Worm (Caenorhabditis elegans) whole organism, dauer: ENCODE data around the gene twk-34.

ENCODE experiments used
- unc-62 ChIP-seq: sonication (generic microtip); optimal IDR thresholded peaks from 2 replicates; lab custom pipeline; 2017; ENCODE audit warnings: missing biosample characterization, missing genetic modification reagents, missing genetic modification characterization

The twk-34 gene

ce11 chrV:15699799-15700198, 5.0 kb upstream of the twk-34 start, which contains the start of gene nhr-199:
TSS of gene nhr-199 (minus strand) at chrV:15699899.
- TF ChIP-seq unc-62 (GFP tag; lab: Kevin White, UChicago) = no peak

- TF ChIP-seq unc-62 (GFP tag; lab: Kevin White, UChicago) = no peak
These were observed 2.5 kb upstream of the twk-34 start, which contains the start of gene nhr-53 for ce11 chrV:15702263-15702662. TSS of gene nhr-53 (minus strand) at chrV:15702363.

ce11 chrV:15707982-15708381, 3.2 kb downstream of the twk-34 start:
- TF ChIP-seq unc-62 (GFP tag; lab: Kevin White, UChicago) = no peak

- TF ChIP-seq unc-62 (GFP tag; lab: Kevin White, UChicago) = no peak
These were observed 5.6 kb downstream of the twk-34 start, which contains the start of gene Y6E2A.1 for ce11 chrV:15710401-15710800. TSS of gene Y6E2A.1 (minus strand) at chrV:15710501.

ce11 chrV:15711898-15712297, 7.1 kb downstream of the twk-34 start, which contains the start of gene str-101:
TSS of gene str-101 (minus strand) at chrV:15711998.
- no peak for TF ChIP-seq unc-62 (GFP tag; lab: Kevin White, UChicago)

ce11 chrV:15712385-15712784, 7.6 kb downstream of the twk-34 start:
- no peak for TF ChIP-seq unc-62 (GFP tag; lab: Kevin White, UChicago)

ce11 chrV:15715636-15716035, 10.9 kb downstream of the twk-34 start:
- no peak for TF ChIP-seq unc-62 (GFP tag; lab: Kevin White, UChicago)

ce11 chrV:15716679-15717078, 11.9 kb downstream of the twk-34 start, which contains the start of gene Y6E2A.4:
TSS of gene Y6E2A.4 (minus strand) at chrV:15716779.
- no peak for TF ChIP-seq unc-62 (GFP tag; lab: Kevin White, UChicago)

ce11 chrV:15718562-15718961, 13.8 kb downstream of the twk-34 start, which contains the start of gene Y6E2A.5:
TSS of gene Y6E2A.5 (minus strand) at chrV:15718662.
- no peak for TF ChIP-seq unc-62 (GFP tag; lab: Kevin White, UChicago)

ce11 chrV:15719570-15719969, 14.8 kb downstream of the twk-34 start, which contains the start of gene Y6E2A.7:
TSS of gene Y6E2A.7 (plus strand) at chrV:15719870.
- TF ChIP-seq unc-62 (GFP tag; lab: Kevin White, UChicago) = no peak

ce11 chrV:15721431-15721830, 16.7 kb downstream of the twk-34 start:
- TF ChIP-seq unc-62 (GFP tag; lab: Kevin White, UChicago) = no peak

- TF ChIP-seq unc-62 (GFP tag; lab: Kevin White, UChicago) = no peak
These were observed 17.1 kb downstream of the twk-34 start, which contains the start of gene srh-140 for ce11 chrV:15721888-15722287. TSS of gene srh-140 (plus strand) at chrV:15722188.

- TF ChIP-seq unc-62 (GFP tag; lab: Kevin White, UChicago) = no peak
These were observed 21.9 kb downstream of the twk-34 start, which contains the start of the genes irld-57 and sfxn-1.3 for ce11 chrV:15726610-15727009. TSS of gene irld-57 (minus strand) at chrV:15726710. TSS of gene sfxn-1.3 (plus strand) at chrV:15726841.

ce11 chrV:15730459-15730858, 25.7 kb downstream of the twk-34 start, which contains the start of gene Y6E2A.10:
TSS of gene Y6E2A.10 (minus strand) at chrV:15730559.
- no peak for TF ChIP-seq unc-62 (GFP tag; lab: Kevin White, UChicago)

ce11 chrV:15732209-15732608, 27.4 kb downstream of the twk-34 start, which contains the start of gene str-38:
TSS of gene str-38 (minus strand) at chrV:15732309.
- TF ChIP-seq unc-62 (GFP tag; lab: Kevin White, UChicago) = no peak

- TF ChIP-seq unc-62 (GFP tag; lab: Kevin White, UChicago) = no peak
These were observed 28.3 kb downstream of the twk-34 start for ce11 chrV:15733020-15733419.

ce11 chrV:15733568-15733967, 28.8 kb downstream of the twk-34 start, which contains the start of gene T23D5.3:
TSS of gene T23D5.3 (minus strand) at chrV:15733668.
- no peak for TF ChIP-seq unc-62 (GFP tag; lab: Kevin White, UChicago)
